Worm (Caenorhabditis elegans) whole organism, young adult: ENCODE results near the gene oga-1.
A peak's percentile ranks its signal among the peaks of the same experiment; 100 is the strongest.

Experiments used
- B0035.1 ChIP-seq: sonication (generic microtip); optimal IDR thresholded peaks from 2 replicates; lab custom pipeline; 2016; ENCODE audit warnings: missing genetic modification characterization, mild to moderate bottlenecking, missing compliant biosample characterization, missing genotype, missing genetic modification reagents
- C06A6.2 ChIP-seq: fragments of 200-800 bp; sonication (Bioruptor generic); conservative IDR thresholded peaks from 2 replicates; pipeline ENCODE4 v1.3.6; 2022; ENCODE audit warnings: missing genetic modification characterization, missing compliant biosample characterization
- C17E4.6 ChIP-seq: fragments of 200-800 bp; sonication (Bioruptor generic); IDR thresholded peaks from 2 replicates; pipeline ENCODE4 v1.3.6; 2022; ENCODE audit warnings: missing genetic modification reagents, missing genetic modification characterization, missing compliant biosample characterization
- D2030.7 ChIP-seq: fragments of 200-800 bp; sonication (Bioruptor generic); IDR thresholded peaks from 2 replicates; pipeline ENCODE4 v1.3.6; 2022; ENCODE audit warnings: missing genetic modification reagents, missing genetic modification characterization, missing compliant biosample characterization
- F37B4.10 ChIP-seq: fragments of 200-800 bp; sonication (Bioruptor generic); IDR thresholded peaks from 2 replicates; pipeline ENCODE4 v1.3.6; 2022; ENCODE audit warnings: missing genetic modification characterization, missing compliant biosample characterization
- F52B5.7 ChIP-seq: sonication (generic microtip); optimal IDR thresholded peaks from 2 replicates; lab custom pipeline; 2016; ENCODE audit warnings: mild to moderate bottlenecking, missing genetic modification characterization, missing compliant biosample characterization
- F57A8.1 ChIP-seq: fragments of 200-800 bp; sonication (Bioruptor generic); optimal IDR thresholded peaks from 2 replicates; lab custom pipeline; 2018; ENCODE audit warnings: mild to moderate bottlenecking, missing genetic modification characterization, moderate library complexity, missing compliant biosample characterization
- T07F8.4 ChIP-seq: sonication (generic microtip); optimal IDR thresholded peaks from 2 replicates; lab custom pipeline; 2016; ENCODE audit warnings: mild to moderate bottlenecking, missing genetic modification characterization, moderate library complexity, missing compliant biosample characterization
- Y53G8AR.9 ChIP-seq: fragments of 200-800 bp; sonication (Bioruptor generic); conservative IDR thresholded peaks from 2 replicates; pipeline ENCODE4 v1.3.6; 2022; ENCODE audit warnings: missing genetic modification reagents, missing genetic modification characterization, missing compliant biosample characterization
- Y67H2A.10 ChIP-seq: fragments of 200-800 bp; sonication (Bioruptor generic); conservative IDR thresholded peaks from 2 replicates; pipeline ENCODE4 v1.3.6; 2022; ENCODE audit warnings: missing genetic modification reagents, missing genetic modification characterization, missing compliant biosample characterization
- Y95B8A.8 ChIP-seq: fragments of 200-800 bp; sonication (Bioruptor generic); IDR thresholded peaks from 2 replicates; pipeline ENCODE4 v1.3.6; 2022; ENCODE audit warnings: missing genetic modification reagents, missing genetic modification characterization, missing compliant biosample characterization
- attf-6 ChIP-seq: fragments of 200-800 bp; sonication (Bioruptor generic); IDR thresholded peaks from 2 replicates; pipeline ENCODE4 v1.3.6; 2022; ENCODE audit warnings: missing genetic modification reagents, missing genetic modification characterization, missing compliant biosample characterization
- ceh-58 ChIP-seq: fragments of 200-800 bp; sonication (Bioruptor generic); IDR thresholded peaks from 2 replicates; pipeline ENCODE4 v1.3.6; 2022; ENCODE audit warnings: missing genetic modification characterization, missing compliant biosample characterization
- ets-4 ChIP-seq: fragments of 200-800 bp; sonication (Bioruptor generic); optimal IDR thresholded peaks from 2 replicates; lab custom pipeline; 2018; ENCODE audit warnings: mild to moderate bottlenecking, missing genetic modification characterization, missing compliant biosample characterization
- hlh-12 ChIP-seq: sonication (generic microtip); optimal IDR thresholded peaks from 2 replicates; lab custom pipeline; 2016; ENCODE audit warnings: missing genetic modification characterization, missing compliant biosample characterization
- hmg-20 ChIP-seq: fragments of 200-800 bp; sonication (Bioruptor generic); IDR thresholded peaks from 2 replicates; pipeline ENCODE4 v1.3.6; 2022; ENCODE audit warnings: missing genetic modification reagents, missing genetic modification characterization, missing compliant biosample characterization
- madf-10 ChIP-seq: sonication (generic microtip); optimal IDR thresholded peaks from 2 replicates; lab custom pipeline; 2016; ENCODE audit warnings: mild to moderate bottlenecking, missing genetic modification characterization, missing compliant biosample characterization
- madf-6 ChIP-seq: fragments of 200-800 bp; sonication (Bioruptor generic); IDR thresholded peaks from 2 replicates; pipeline ENCODE4 v1.3.6; 2022; ENCODE audit warnings: missing genetic modification reagents, missing genetic modification characterization, missing compliant biosample characterization
- mcd-1 ChIP-seq: fragments of 200-800 bp; sonication (Bioruptor generic); IDR thresholded peaks from 2 replicates; pipeline ENCODE4 v1.3.6; 2022; ENCODE audit warnings: missing genetic modification reagents, missing genetic modification characterization, missing compliant biosample characterization
- mes-4 ChIP-seq: sonication (generic microtip); optimal IDR thresholded peaks from 2 replicates; lab custom pipeline; 2016; ENCODE audit warnings: missing genotype, missing genetic modification characterization, missing compliant biosample characterization
- nfya-2 ChIP-seq: fragments of 200-800 bp; sonication (Bioruptor generic); IDR thresholded peaks from 2 replicates; pipeline ENCODE4 v1.3.6; 2022; ENCODE audit warnings: missing genetic modification reagents, missing genetic modification characterization, missing compliant biosample characterization
- nfyb-1 ChIP-seq: fragments of 200-800 bp; sonication (Bioruptor generic); IDR thresholded peaks from 2 replicates; pipeline ENCODE4 v1.3.6; 2022; ENCODE audit warnings: missing genetic modification reagents, missing genetic modification characterization, missing compliant biosample characterization
- nhr-27 ChIP-seq: fragments of 200-800 bp; sonication (Bioruptor generic); optimal IDR thresholded peaks from 2 replicates; lab custom pipeline; 2018; ENCODE audit warnings: mild to moderate bottlenecking, missing genetic modification characterization, moderate library complexity, missing compliant biosample characterization
- nhr-80 ChIP-seq: sonication (generic microtip); optimal IDR thresholded peaks from 2 replicates; lab custom pipeline; 2016; ENCODE audit warnings: missing genetic modification characterization, missing compliant biosample characterization
- rcor-1 ChIP-seq: fragments of 200-800 bp; sonication (Bioruptor generic); IDR thresholded peaks from 2 replicates; pipeline ENCODE4 v1.3.6; 2022; ENCODE audit warnings: missing genetic modification reagents, missing genetic modification characterization, missing compliant biosample characterization
- repo-1 ChIP-seq: sonication (generic microtip); optimal IDR thresholded peaks from 2 replicates; lab custom pipeline; 2017; ENCODE audit warnings: mild to moderate bottlenecking, missing genetic modification characterization, missing compliant biosample characterization
- rpc-1 ChIP-seq, 2 experiments: fragments of 150-350 bp in 1 of 2; sonication (generic microtip) in 1 of 2; optimal IDR thresholded peaks; 2 replicates each; lab custom pipeline; 2014 to 2018; ENCODE audit warnings: missing biosample characterization in 1 of 2, missing genetic modification characterization in 1 of 2, missing genetic modification reagents in 1 of 2, missing genotype in 1 of 2
- snpc-3.4 ChIP-seq: sonication (generic microtip); optimal IDR thresholded peaks from 2 replicates; lab custom pipeline; 2017; ENCODE audit warnings: missing genetic modification characterization, mild to moderate bottlenecking, missing compliant biosample characterization, antibody characterized with exemption, moderate library complexity, missing genotype, missing genetic modification reagents
- somi-1 ChIP-seq: fragments of 200-800 bp; sonication (Bioruptor generic); optimal IDR thresholded peaks from 2 replicates; lab custom pipeline; 2018; ENCODE audit warnings: mild to moderate bottlenecking, missing genetic modification characterization, missing compliant biosample characterization
- tlf-1 ChIP-seq: fragments of 200-800 bp; sonication (Bioruptor generic); optimal IDR thresholded peaks from 2 replicates; lab custom pipeline; 2018; ENCODE audit warnings: mild to moderate bottlenecking, missing genetic modification characterization, missing compliant biosample characterization

Gene oga-1

ce11 chrX:9372987-9373386 is 25.8 kb upstream of the oga-1 start (continued):
- TF ChIP-seq nfya-2 (GFP tag; lab: Robert Waterston, UW), result no peak
- no peak; the same call in 1 of the 2 replicates for TF ChIP-seq D2030.7 (GFP tag; lab: Robert Waterston, UW)
- TF ChIP-seq nfyb-1, result peak; percentile 81
- peak; percentile 49 for TF ChIP-seq madf-10 (tag; lab: Kevin White, UChicago)
- peak; percentile 72; the same call in 1 of the 2 replicates for TF ChIP-seq Y53G8AR.9 (GFP tag; lab: Robert Waterston, UW)
- peak; percentile 50; the same call in 1 of the 2 replicates for TF ChIP-seq rcor-1 (GFP tag; lab: Robert Waterston, UW)

- no peak for TF ChIP-seq B0035.1 (tag; lab: Kevin White, UChicago)
- TF ChIP-seq mes-4 (tag; lab: Kevin White, UChicago), result no peak
- TF ChIP-seq somi-1 (GFP tag; lab: Kevin White, UChicago), result no peak
- TF ChIP-seq C17E4.6 (GFP tag; lab: Robert Waterston, UW), result no peak
- TF ChIP-seq madf-10 (tag; lab: Kevin White, UChicago), result no peak
- TF ChIP-seq, all 124 proteins: peak for 0
These were observed 25.0 kb upstream of the oga-1 start for ce11 chrX:9372221-9372620.

- TF ChIP-seq Y95B8A.8 (GFP tag; lab: Robert Waterston, UW) (no peak), nhr-80 (tag; lab: Kevin White, UChicago) (peak; percentile 57)
These were observed 22.7 kb upstream of the oga-1 start for ce11 chrX:9369927-9370326.

ce11 chrX:9364501-9364900 is 17.3 kb upstream of the oga-1 start, which contains the start of gene pkc-2:
pkc-2 (plus strand) TSS chrX:9364818.
- TF ChIP-seq F37B4.10 (no peak), C06A6.2 (no peak), tlf-1 (GFP tag; lab: Kevin White, UChicago) (no peak), hlh-12 (tag; lab: Kevin White, UChicago) (no peak), ets-4 (GFP tag; lab: Kevin White, UChicago) (no peak), F57A8.1 (GFP tag; lab: Kevin White, UChicago) (no peak), mcd-1 (GFP tag; lab: Robert Waterston, UW) (no peak), F52B5.7 (tag; lab: Kevin White, UChicago) (no peak), nhr-27 (tag; lab: Kevin White, UChicago) (no peak), nhr-80 (tag; lab: Kevin White, UChicago) (no peak), hmg-20 (no peak), snpc-3.4 (tag; lab: Kevin White, UChicago) (no peak), T07F8.4 (tag; lab: Kevin White, UChicago) (no peak), ceh-58 (GFP tag; lab: Robert Waterston, UW) (no peak), rpc-1 (optimal IDR thresholded peaks at IDR 0.05; lab: Kevin White, UChicago) (no peak), rpc-1 (tag; optimal IDR thresholded peaks at IDR 0.05; lab: Kevin White, UChicago) (no peak), madf-6 (GFP tag; lab: Robert Waterston, UW) (no peak)
- TF ChIP-seq, all 124 proteins: peak for 0

ce11 chrX:9364082-9364481 is 16.9 kb upstream of the oga-1 start:
- no peak for TF ChIP-seq Y67H2A.10 (GFP tag; lab: Robert Waterston, UW)
- no peak for TF ChIP-seq mcd-1 (GFP tag; lab: Robert Waterston, UW)
- TF ChIP-seq nhr-80 (tag; lab: Kevin White, UChicago), result peak; percentile 64
- no peak for TF ChIP-seq attf-6

- no peak for TF ChIP-seq repo-1
These were observed 13.9 kb upstream of the oga-1 start for ce11 chrX:9361136-9361535.
